Fruit fly (Drosophila melanogaster) whole organism, embryonic: ENCODE data around the gene CG10383.
A peak's percentile ranks its signal among the peaks of the same experiment; 100 is the strongest.

Experiments
- ATbp ChIP-seq: fragments of 200-800 bp; sonication (Bioruptor generic); optimal IDR thresholded peaks from 2 replicates; lab custom pipeline; 2017; ENCODE audit warnings: missing biosample characterization, mild to moderate bottlenecking, missing genetic modification characterization, missing genetic modification reagents
- Antp ChIP-seq: fragments of 200-800 bp; sonication (Bioruptor generic); optimal IDR thresholded peaks from 3 replicates; lab custom pipeline; 2016; ENCODE audit warnings: missing biosample characterization, missing genetic modification characterization
- CG10366 ChIP-seq: fragments of 200-800 bp; sonication (Bioruptor generic); IDR thresholded peaks from 2 replicates; pipeline ENCODE4 v1.3.6; 2022; ENCODE audit warnings: missing biosample characterization, missing genetic modification characterization
- CG10654 ChIP-seq: fragments of 200-800 bp; sonication (Bioruptor generic); optimal IDR thresholded peaks from 2 replicates; lab custom pipeline; 2016; ENCODE audit warnings: missing biosample characterization, missing genetic modification characterization
- CG11504 ChIP-seq: fragments of 200-800 bp; sonication (Bioruptor generic); optimal IDR thresholded peaks from 3 replicates; lab custom pipeline; 2019; ENCODE audit warnings: missing biosample characterization, mild to moderate bottlenecking, missing genetic modification characterization, moderate library complexity
- CG12104 ChIP-seq: fragments of 200-800 bp; sonication (Bioruptor generic); optimal IDR thresholded peaks from 3 replicates; lab custom pipeline; 2016; ENCODE audit warnings: missing biosample characterization, missing genetic modification characterization
- CG13123 ChIP-seq: fragments of 200-800 bp; sonication (Bioruptor generic); optimal IDR thresholded peaks from 2 replicates; lab custom pipeline; 2016; ENCODE audit warnings: missing biosample characterization, missing genetic modification characterization
- CG14710 ChIP-seq: fragments of 200-800 bp; sonication (Bioruptor generic); optimal IDR thresholded peaks from 3 replicates; lab custom pipeline; 2019; ENCODE audit warnings: missing biosample characterization, mild to moderate bottlenecking, missing genetic modification characterization, moderate library complexity
- CG17829 ChIP-seq: fragments of 200-800 bp; optimal IDR thresholded peaks from 2 replicates; lab custom pipeline; 2019; ENCODE audit warnings: missing biosample characterization, mild to moderate bottlenecking, missing genetic modification characterization, moderate library complexity
- CG2875 ChIP-seq: fragments of 200-800 bp; sonication (Bioruptor generic); optimal IDR thresholded peaks from 2 replicates; lab custom pipeline; 2017; ENCODE audit warnings: missing biosample characterization, mild to moderate bottlenecking, missing genetic modification characterization, missing genetic modification reagents
- CG32767 ChIP-seq: fragments of 200-800 bp; sonication (Bioruptor generic); IDR thresholded peaks from 2 replicates; pipeline ENCODE4 v1.3.6; 2022; ENCODE audit warnings: missing biosample characterization, missing genetic modification characterization
- CG34422 ChIP-seq: fragments of 200-800 bp; sonication (Bioruptor generic); IDR thresholded peaks from 3 replicates; pipeline ENCODE4 v1.3.6; 2022; ENCODE audit warnings: missing biosample characterization, missing genetic modification characterization
- CG4360 ChIP-seq: fragments of 200-800 bp; sonication (Bioruptor generic); IDR thresholded peaks from 2 replicates; pipeline ENCODE4 v1.3.6; 2022; ENCODE audit warnings: missing biosample characterization, missing genetic modification characterization
- CG8765 ChIP-seq: fragments of 200-800 bp; sonication (Bioruptor generic); IDR thresholded peaks from 2 replicates; pipeline ENCODE4 v1.3.6; 2022; ENCODE audit warnings: missing biosample characterization, missing genetic modification characterization
- Drgx ChIP-seq: fragments of 200-800 bp; sonication (Bioruptor generic); IDR thresholded peaks from 2 replicates; pipeline ENCODE4 v1.3.6; 2022; ENCODE audit warnings: missing biosample characterization, missing genetic modification characterization
- Kr ChIP-seq: fragments of 200-800 bp; sonication (Bioruptor generic); optimal IDR thresholded peaks from 2 replicates; lab custom pipeline; 2017; ENCODE audit warnings: missing biosample characterization, mild to moderate bottlenecking, missing genetic modification characterization
- Meics ChIP-seq: fragments of 200-800 bp; sonication (Bioruptor generic); optimal IDR thresholded peaks from 2 replicates; lab custom pipeline; 2017; ENCODE audit warnings: missing biosample characterization, mild to moderate bottlenecking, missing genetic modification characterization
- Ravus ChIP-seq: fragments of 200-800 bp; sonication (Bioruptor generic); IDR thresholded peaks from 2 replicates; pipeline ENCODE4 v1.3.6; 2022; ENCODE audit warnings: missing biosample characterization, missing genetic modification characterization
- Sin3A ChIP-seq: fragments of >200 bp; optimal IDR thresholded peaks from 2 replicates; lab custom pipeline; 2018
- Trl ChIP-seq, 3 experiments: fragments of >200 bp in 2 of 3; fragments of 200-800 bp in 1 of 3; sonication (Bioruptor generic) in 1 of 3; optimal IDR thresholded peaks; 2 replicates in 1 of 3; 3 replicates in 2 of 3; lab custom pipeline; 2016 to 2017; ENCODE audit warnings: missing biosample characterization in 1 of 3, missing genetic modification characterization in 1 of 3
- ap ChIP-seq: fragments of 200-800 bp; sonication (Bioruptor generic); IDR thresholded peaks from 2 replicates; pipeline ENCODE4 v1.3.6; 2022; ENCODE audit warnings: missing biosample characterization, missing genetic modification characterization
- bbx ChIP-seq: fragments of 200-800 bp; sonication (Bioruptor generic); IDR thresholded peaks from 2 replicates; pipeline ENCODE4 v1.3.6; 2022; ENCODE audit warnings: missing biosample characterization, missing genetic modification characterization; ENCODE audit not compliant: partially characterized antibody
- br ChIP-seq: fragments of >200 bp; optimal IDR thresholded peaks from 2 replicates; lab custom pipeline; 2017
- cas ChIP-seq: fragments of 200-800 bp; sonication (Bioruptor generic); IDR thresholded peaks from 2 replicates; pipeline ENCODE4 v1.3.6; 2022; ENCODE audit warnings: missing biosample characterization, missing genetic modification characterization
- chinmo ChIP-seq: fragments of 200-800 bp; sonication (Bioruptor generic); IDR thresholded peaks from 4 replicates; pipeline ENCODE4 v1.3.6; 2022; ENCODE audit warnings: missing biosample characterization, missing genetic modification characterization; ENCODE audit not compliant: partially characterized antibody
- chm ChIP-seq: fragments of 200-800 bp; sonication (Bioruptor generic); IDR thresholded peaks from 2 replicates; pipeline ENCODE4 v1.3.6; 2022; ENCODE audit warnings: missing biosample characterization, missing genetic modification characterization
- da ChIP-seq: fragments of 200-800 bp; sonication (Bioruptor generic); optimal IDR thresholded peaks from 2 replicates; lab custom pipeline; 2016; ENCODE audit warnings: missing biosample characterization, missing genetic modification characterization
- dm ChIP-seq: fragments of 200-800 bp; sonication (Bioruptor generic); optimal IDR thresholded peaks from 3 replicates; lab custom pipeline; 2016; ENCODE audit warnings: missing biosample characterization, missing genetic modification characterization
- dmrt11E ChIP-seq: fragments of 200-800 bp; sonication (Bioruptor generic); optimal IDR thresholded peaks from 3 replicates; lab custom pipeline; 2018; ENCODE audit warnings: missing biosample characterization, mild to moderate bottlenecking, missing genetic modification characterization, moderate library complexity
- otp ChIP-seq: fragments of 200-800 bp; sonication (Bioruptor generic); IDR thresholded peaks from 3 replicates; pipeline ENCODE4, ENCODE4 v1.3.6; 2022; ENCODE audit warnings: missing biosample characterization, missing genetic modification characterization
- pnt ChIP-seq: fragments of 200-800 bp; sonication (Bioruptor generic); optimal IDR thresholded peaks from 3 replicates; lab custom pipeline; 2016; ENCODE audit warnings: missing biosample characterization, missing genetic modification characterization
- prd ChIP-seq, 3 experiments: fragments of >200 bp in 2 of 3; fragments of 200-800 bp in 1 of 3; sonication (Bioruptor generic) in 1 of 3; optimal IDR thresholded peaks in 2 of 3; IDR thresholded peaks in 1 of 3; 2 replicates in 2 of 3; 3 replicates in 1 of 3; pipeline versions ENCODE4 v1.3.6 to Lab custom; 2017 to 2022; ENCODE audit warnings: missing biosample characterization in 1 of 3, missing genetic modification characterization in 1 of 3
- repo ChIP-seq: fragments of 200-800 bp; sonication (Bioruptor generic); optimal IDR thresholded peaks from 2 replicates; lab custom pipeline; 2016; ENCODE audit warnings: missing biosample characterization, missing genetic modification characterization
- shn ChIP-seq: fragments of 200-800 bp; sonication (Bioruptor generic); optimal IDR thresholded peaks from 3 replicates; lab custom pipeline; 2016; ENCODE audit warnings: missing biosample characterization, missing genetic modification characterization
- trem ChIP-seq: fragments of 200-800 bp; optimal IDR thresholded peaks from 3 replicates; lab custom pipeline; 2019; ENCODE audit warnings: missing biosample characterization, mild to moderate bottlenecking, missing genetic modification characterization, moderate library complexity
- zfh2 ChIP-seq: fragments of 200-800 bp; sonication (Bioruptor generic); optimal IDR thresholded peaks from 2 replicates; lab custom pipeline; 2016; ENCODE audit warnings: missing biosample characterization, missing genetic modification characterization

Gene CG10383

dm6 chr2L:18695404-18695804 lies at the start of gene CG10383, which contains the start of gene CG10338 (continued):
- TF ChIP-seq chinmo (GFP tag; lab: Robert Waterston, UW) (0 out of 4 replicates have a peak, but pooled peaks have one; percentile 27), dmrt11E (tag; lab: Kevin White, UChicago) (peak; percentile 57), Ravus (GFP tag; lab: Robert Waterston, UW) (peak; percentile 65), CG13123 (GFP tag; lab: Kevin White, UChicago) (peak; percentile 71), CG4360 (peak; percentile 53), pnt (GFP tag; lab: Kevin White, UChicago) (peak; percentile 87), Sin3A (lab: Kevin White, UChicago) (peak; percentile 97), otp (GFP tag; lab: Robert Waterston, UW) (peak; percentile 88), zfh2 (GFP tag; lab: Kevin White, UChicago) (peak; percentile 95), CG14710 (tag; lab: Kevin White, UChicago) (peak; percentile 79), repo (GFP tag; lab: Kevin White, UChicago) (peak; percentile 74), Trl (optimal IDR thresholded peaks at IDR 0.05; lab: Kevin White, UChicago) (no peak), Trl (GFP tag; optimal IDR thresholded peaks at IDR 0.05; lab: Kevin White, UChicago) (peak; percentile 94), CG8765 (GFP tag; lab: Robert Waterston, UW) (peak; percentile 54; the same call in 1 of the 2 replicates), CG32767 (GFP tag; lab: Robert Waterston, UW) (peak; percentile 75; the same call in 1 of the 2 replicates), cas (GFP tag; lab: Robert Waterston, UW) (peak; percentile 67), shn (GFP tag; lab: Kevin White, UChicago) (peak; percentile 92), CG11504 (tag; lab: Kevin White, UChicago) (peak; percentile 70), CG34422 (peak; percentile 94), Meics (GFP tag; lab: Kevin White, UChicago) (peak; percentile 85), dm (GFP tag; lab: Kevin White, UChicago) (peak; percentile 85), br (lab: Kevin White, UChicago) (no peak), CG2875 (GFP tag; lab: Kevin White, UChicago) (peak; percentile 54), CG10366 (GFP tag; lab: Robert Waterston, UW) (peak; percentile 89), Kr (GFP tag; lab: Kevin White, UChicago) (no peak), CG17829 (peak; percentile 75), CG12104 (GFP tag; lab: Kevin White, UChicago) (peak; percentile 71), bbx (GFP tag; lab: Robert Waterston, UW) (no peak), ATbp (peak; percentile 72), trem (tag; lab: Kevin White, UChicago) (peak; percentile 84), Antp (GFP tag; lab: Kevin White, UChicago) (peak; percentile 95)

- TF ChIP-seq Drgx (GFP tag; lab: Robert Waterston, UW): peak; percentile 70
- TF ChIP-seq CG10654 (GFP tag; lab: Kevin White, UChicago): no peak
Observed at dm6 chr2L:18743896-18744295, 48.5 kb upstream of the CG10383 start.

- no peak for TF ChIP-seq prd (optimal IDR thresholded peaks at IDR 0.05; lab: Kevin White, UChicago)
- TF ChIP-seq prd (GFP tag; IDR thresholded peaks at IDR 0.05; lab: Robert Waterston, UW): 0 out of 3 replicates have a peak, but pooled peaks have one; percentile 15
- no peak for TF ChIP-seq chm (GFP tag; lab: Robert Waterston, UW)
- no peak for TF ChIP-seq ap (GFP tag; lab: Robert Waterston, UW)
Observed at dm6 chr2L:18742710-18743109, 47.3 kb upstream of the CG10383 start.

- no peak for TF ChIP-seq da (GFP tag; lab: Kevin White, UChicago)
Observed at dm6 chr2L:18740010-18740409, 44.6 kb upstream of the CG10383 start, which contains the start of the genes CG42752 and CG15167. TSS of gene CG42752 (minus strand) at chr2L:18740110. TSS of gene CG15167 (plus strand) at chr2L:18740358.
